Fruit fly (Drosophila melanogaster) whole organism, prepupa: Measurements from ENCODE around the gene iav.

Experiments
- CG10631 ChIP-seq: fragments of 200-800 bp; sonication (Bioruptor generic); optimal IDR thresholded peaks from 2 replicates; lab custom pipeline; 2016; ENCODE audit warnings: missing biosample characterization, missing genetic modification characterization
- CG10669 ChIP-seq: fragments of 200-800 bp; sonication (Bioruptor generic); optimal IDR thresholded peaks from 3 replicates; lab custom pipeline; 2018; ENCODE audit warnings: missing biosample characterization, mild to moderate bottlenecking, missing genetic modification characterization, moderate library complexity
- CG11294 ChIP-seq: fragments of 200-800 bp; sonication (Bioruptor generic); IDR thresholded peaks from 2 replicates; pipeline ENCODE4 v1.3.6; 2022; ENCODE audit warnings: missing biosample characterization, missing genetic modification characterization
- CG11762 ChIP-seq: fragments of 200-800 bp; sonication (Bioruptor generic); optimal IDR thresholded peaks from 3 replicates; lab custom pipeline; 2016; ENCODE audit warnings: missing biosample characterization, missing genetic modification characterization; ENCODE audit not compliant: insufficient read depth
- CG11902 ChIP-seq: fragments of 200-800 bp; sonication (Bioruptor generic); optimal IDR thresholded peaks from 3 replicates; lab custom pipeline; 2016; ENCODE audit warnings: missing biosample characterization, missing genetic modification characterization
- CG1621 ChIP-seq: fragments of 200-800 bp; sonication (Bioruptor generic); optimal IDR thresholded peaks from 3 replicates; lab custom pipeline; 2018; ENCODE audit warnings: missing biosample characterization, mild to moderate bottlenecking, missing genetic modification characterization
- CG16779 ChIP-seq: fragments of 200-800 bp; sonication (Bioruptor generic); optimal IDR thresholded peaks from 3 replicates; lab custom pipeline; 2017; ENCODE audit warnings: missing biosample characterization, mild to moderate bottlenecking, missing genetic modification characterization
- CG3032 ChIP-seq: fragments of 200-800 bp; optimal IDR thresholded peaks from 2 replicates; lab custom pipeline; 2019; ENCODE audit warnings: missing biosample characterization, mild to moderate bottlenecking, missing genetic modification characterization, moderate library complexity
- CG31627 ChIP-seq: fragments of 200-800 bp; sonication (Bioruptor generic); optimal IDR thresholded peaks from 3 replicates; lab custom pipeline; 2016; ENCODE audit warnings: missing biosample characterization, missing genetic modification characterization
- CG32006 ChIP-seq: fragments of 200-800 bp; sonication (Bioruptor generic); optimal IDR thresholded peaks from 3 replicates; lab custom pipeline; 2017; ENCODE audit warnings: missing biosample characterization, mild to moderate bottlenecking, missing genetic modification characterization
- CG34406 ChIP-seq: fragments of 200-800 bp; sonication (Bioruptor generic); optimal IDR thresholded peaks from 3 replicates; lab custom pipeline; 2016; ENCODE audit warnings: missing biosample characterization, missing genetic modification characterization
- CG3919 ChIP-seq: fragments of 200-800 bp; sonication (Bioruptor generic); optimal IDR thresholded peaks from 3 replicates; lab custom pipeline; 2016; ENCODE audit warnings: missing biosample characterization, missing genetic modification characterization
- CG4318 ChIP-seq: fragments of 200-800 bp; sonication (Bioruptor generic); optimal IDR thresholded peaks from 3 replicates; lab custom pipeline; 2017; ENCODE audit warnings: missing biosample characterization, mild to moderate bottlenecking, missing genetic modification characterization
- CG6163 ChIP-seq: fragments of 200-800 bp; sonication (Bioruptor generic); IDR thresholded peaks from 3 replicates; pipeline ENCODE4 v1.3.6; 2022; ENCODE audit warnings: missing biosample characterization, missing genetic modification characterization
- CG6792 ChIP-seq: fragments of 200-800 bp; sonication (Bioruptor generic); optimal IDR thresholded peaks from 3 replicates; lab custom pipeline; 2016; ENCODE audit warnings: missing biosample characterization, missing genetic modification characterization
- CG6808 ChIP-seq: fragments of 200-800 bp; sonication (Bioruptor generic); optimal IDR thresholded peaks from 3 replicates; lab custom pipeline; 2017; ENCODE audit warnings: missing biosample characterization, missing genetic modification characterization, mild to moderate bottlenecking, moderate library complexity, missing genetic modification reagents
- CG7368 ChIP-seq: fragments of 200-800 bp; sonication (Bioruptor generic); optimal IDR thresholded peaks from 3 replicates; lab custom pipeline; 2016; ENCODE audit warnings: missing biosample characterization, missing genetic modification characterization
- CG8119 ChIP-seq: fragments of 200-800 bp; sonication (Bioruptor generic); IDR thresholded peaks from 3 replicates; pipeline ENCODE4 v1.3.6; 2022; ENCODE audit warnings: missing biosample characterization, missing genetic modification characterization
- CG8319 ChIP-seq: fragments of 200-800 bp; sonication (Bioruptor generic); optimal IDR thresholded peaks from 3 replicates; lab custom pipeline; 2016; ENCODE audit warnings: missing biosample characterization, missing genetic modification characterization
- CG9139 ChIP-seq: fragments of 200-800 bp; sonication (Bioruptor generic); optimal IDR thresholded peaks from 3 replicates; lab custom pipeline; 2017; ENCODE audit warnings: missing biosample characterization, mild to moderate bottlenecking, missing genetic modification characterization
- Eip75B ChIP-seq: fragments of 200-800 bp; sonication (Bioruptor generic); optimal IDR thresholded peaks from 3 replicates; lab custom pipeline; 2016; ENCODE audit warnings: missing biosample characterization, missing genetic modification characterization
- Eip78C ChIP-seq: fragments of 200-800 bp; sonication (Bioruptor generic); peaks from one replicate; lab custom pipeline; 2016; ENCODE audit warnings: missing biosample characterization, missing genetic modification characterization
- Eip93F ChIP-seq: fragments of 200-800 bp; sonication (Bioruptor generic); optimal IDR thresholded peaks from 2 replicates; lab custom pipeline; 2016; ENCODE audit warnings: missing biosample characterization, mild to moderate bottlenecking, missing genetic modification characterization
- Ets21C ChIP-seq: fragments of 200-800 bp; sonication (Bioruptor generic); optimal IDR thresholded peaks from 3 replicates; lab custom pipeline; 2016; ENCODE audit warnings: missing biosample characterization, missing genetic modification characterization
- Gug ChIP-seq: fragments of 200-800 bp; sonication (Bioruptor generic); IDR thresholded peaks from 2 replicates; pipeline ENCODE4 v1.3.6; 2022; ENCODE audit warnings: missing biosample characterization, missing genetic modification characterization
- Hr38 ChIP-seq: sonication (Bioruptor generic); optimal IDR thresholded peaks from 2 replicates; lab custom pipeline; 2016; ENCODE audit warnings: missing biosample characterization, missing genetic modification characterization
- Hr39 ChIP-seq: fragments of 200-800 bp; sonication (Bioruptor generic); optimal IDR thresholded peaks from 2 replicates; lab custom pipeline; 2016; ENCODE audit warnings: missing biosample characterization, missing genetic modification characterization
- Hr4 ChIP-seq: fragments of 200-800 bp; sonication (Bioruptor generic); optimal IDR thresholded peaks from 3 replicates; lab custom pipeline; 2016; ENCODE audit warnings: missing biosample characterization, missing genetic modification characterization
- Lpt ChIP-seq: fragments of 200-800 bp; sonication (Bioruptor generic); optimal IDR thresholded peaks from 3 replicates; lab custom pipeline; 2016; ENCODE audit warnings: missing biosample characterization, missing genetic modification characterization
- Met ChIP-seq: fragments of 200-800 bp; sonication (Bioruptor generic); optimal IDR thresholded peaks from 3 replicates; lab custom pipeline; 2016; ENCODE audit warnings: missing biosample characterization, missing genetic modification characterization
- Sox102F ChIP-seq: fragments of 200-800 bp; sonication (Bioruptor generic); optimal IDR thresholded peaks from 2 replicates; lab custom pipeline; 2016; ENCODE audit warnings: missing biosample characterization, mild to moderate bottlenecking, missing genetic modification characterization
- Sox14 ChIP-seq: fragments of 200-800 bp; sonication (Bioruptor generic); optimal IDR thresholded peaks from 3 replicates; lab custom pipeline; 2016; ENCODE audit warnings: missing biosample characterization, missing genetic modification characterization
- Sox15 ChIP-seq: fragments of 200-800 bp; sonication (Bioruptor generic); optimal IDR thresholded peaks from 3 replicates; lab custom pipeline; 2016; ENCODE audit warnings: missing biosample characterization, missing genetic modification characterization
- achi ChIP-seq: fragments of 200-800 bp; sonication (Bioruptor generic); optimal IDR thresholded peaks from 3 replicates; lab custom pipeline; 2016; ENCODE audit warnings: missing biosample characterization, missing genetic modification characterization
- cyc ChIP-seq: fragments of 200-800 bp; sonication (Bioruptor generic); optimal IDR thresholded peaks from 3 replicates; lab custom pipeline; 2016; ENCODE audit warnings: missing biosample characterization, missing genetic modification characterization
- dac ChIP-seq: fragments of 200-800 bp; sonication (Bioruptor generic); optimal IDR thresholded peaks from 2 replicates; lab custom pipeline; 2017; ENCODE audit warnings: missing biosample characterization, mild to moderate bottlenecking, missing genetic modification characterization
- dsx ChIP-seq: fragments of 200-800 bp; optimal IDR thresholded peaks from 3 replicates; lab custom pipeline; 2019; ENCODE audit warnings: missing biosample characterization, mild to moderate bottlenecking, missing genetic modification characterization, moderate library complexity; ENCODE audit not compliant: poor library complexity, severe bottlenecking
- eg ChIP-seq: fragments of 200-800 bp; sonication (Bioruptor generic); IDR thresholded peaks from 3 replicates; pipeline ENCODE4 v1.3.6; 2022; ENCODE audit warnings: missing biosample characterization, missing genetic modification characterization
- esn ChIP-seq: fragments of 200-800 bp; sonication (Bioruptor generic); optimal IDR thresholded peaks from 2 replicates; lab custom pipeline; 2016; ENCODE audit warnings: missing biosample characterization, mild to moderate bottlenecking, missing genetic modification characterization, moderate library complexity
- fd85E ChIP-seq: fragments of 200-800 bp; sonication (Bioruptor generic); optimal IDR thresholded peaks from 3 replicates; lab custom pipeline; 2016; ENCODE audit warnings: missing biosample characterization, missing genetic modification characterization
- fkh ChIP-seq: fragments of 200-800 bp; sonication (Bioruptor generic); optimal IDR thresholded peaks from 3 replicates; lab custom pipeline; 2017; ENCODE audit warnings: missing biosample characterization, mild to moderate bottlenecking, missing genetic modification characterization, moderate library complexity
- net ChIP-seq: fragments of 200-800 bp; sonication (Bioruptor generic); optimal IDR thresholded peaks from 3 replicates; lab custom pipeline; 2016; ENCODE audit warnings: missing biosample characterization, missing genetic modification characterization
- pdm3 ChIP-seq: fragments of 200-800 bp; sonication (Bioruptor generic); optimal IDR thresholded peaks from 3 replicates; lab custom pipeline; 2016; ENCODE audit warnings: missing biosample characterization, missing genetic modification characterization
- ss ChIP-seq, 2 experiments: fragments of 200-800 bp; sonication (Bioruptor generic); optimal IDR thresholded peaks; 2 replicates in 1 of 2; 3 replicates in 1 of 2; lab custom pipeline; 2017 to 2018; ENCODE audit warnings: mild to moderate bottlenecking in 2 of 2, missing biosample characterization in 2 of 2, missing genetic modification characterization in 2 of 2, moderate library complexity in 1 of 2
- svp ChIP-seq: fragments of 200-800 bp; sonication (Bioruptor generic); peaks from one replicate; lab custom pipeline; 2016; ENCODE audit warnings: missing biosample characterization, missing genetic modification characterization
- topi ChIP-seq: fragments of 200-800 bp; sonication (Bioruptor generic); optimal IDR thresholded peaks from 3 replicates; lab custom pipeline; 2016; ENCODE audit warnings: missing biosample characterization, missing genetic modification characterization
- vri ChIP-seq: fragments of 200-800 bp; sonication (Bioruptor generic); optimal IDR thresholded peaks from 3 replicates; lab custom pipeline; 2016; ENCODE audit warnings: missing biosample characterization, mild to moderate bottlenecking, missing genetic modification characterization

The iav gene

dm6 chrX:6777394-6777793, 36.4 kb upstream of the iav start (continued):
- TF ChIP-seq CG32006 (peak; percentile 86), Sox14 (GFP tag; lab: Kevin White, UChicago) (peak; percentile 91), esn (GFP tag; lab: Kevin White, UChicago) (peak; percentile 92), CG9139 (GFP tag; lab: Kevin White, UChicago) (peak; percentile 72), CG10631 (GFP tag; lab: Kevin White, UChicago) (peak; percentile 91), CG3919 (GFP tag; lab: Kevin White, UChicago) (peak; percentile 89), Lpt (GFP tag; lab: Kevin White, UChicago) (peak; percentile 80), CG6808 (GFP tag; lab: Kevin White, UChicago) (peak; percentile 91), Sox15 (peak; percentile 75), CG34406 (GFP tag; lab: Kevin White, UChicago) (peak; percentile 84), Gug (peak; percentile 56), dac (GFP tag; lab: Kevin White, UChicago) (peak; percentile 71), Eip93F (GFP tag; lab: Kevin White, UChicago) (peak; percentile 41), CG11294 (GFP tag; lab: Robert Waterston, UW) (0 out of 2 replicates have a peak, but pooled peaks have one; percentile 25), CG8119 (GFP tag; lab: Robert Waterston, UW) (peak; percentile 83), Eip75B (GFP tag; lab: Kevin White, UChicago) (peak; percentile 90), CG7368 (peak; percentile 80), svp (GFP tag; lab: Kevin White, UChicago) (peak; percentile 94), Sox102F (GFP tag; lab: Kevin White, UChicago) (peak; percentile 90), CG3032 (tag; lab: Kevin White, UChicago) (peak; percentile 93), fd85E (peak; percentile 60), CG6792 (GFP tag; lab: Kevin White, UChicago) (peak; percentile 89), Ets21C (GFP tag; lab: Kevin White, UChicago) (peak; percentile 86), fkh (GFP tag; lab: Kevin White, UChicago) (no peak), Hr38 (GFP tag; lab: Kevin White, UChicago) (no peak), CG31627 (GFP tag; lab: Kevin White, UChicago) (peak; percentile 89), CG8319 (GFP tag; lab: Kevin White, UChicago) (peak; percentile 71), vri (GFP tag; lab: Kevin White, UChicago) (peak; percentile 81), Met (GFP tag; lab: Kevin White, UChicago) (peak; percentile 91), topi (GFP tag; lab: Kevin White, UChicago) (peak; percentile 93), net (GFP tag; lab: Kevin White, UChicago) (peak; percentile 84), ss (GFP tag; optimal IDR thresholded peaks at IDR 0.05; lab: Kevin White, UChicago) (peak; percentile 83 to 92), CG16779 (peak; percentile 63)

DNA sequence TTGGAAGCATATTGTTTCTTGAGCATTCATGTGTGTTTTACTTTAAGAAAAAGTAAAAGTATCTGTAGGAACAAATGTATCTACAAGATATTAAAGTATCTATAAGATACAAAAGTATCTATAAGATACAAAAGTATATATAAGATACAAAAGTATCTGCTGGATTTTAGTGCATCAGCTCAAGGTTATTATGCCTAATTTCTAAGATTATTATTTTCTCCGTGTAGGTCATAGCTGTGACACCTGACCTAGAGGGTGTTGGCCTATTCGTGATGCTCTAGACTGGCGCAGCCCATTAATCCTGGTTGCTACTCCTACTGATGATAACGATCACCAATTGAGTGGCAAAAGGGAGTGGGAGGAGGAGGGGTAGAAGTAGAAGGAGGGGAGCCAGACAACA, 35.7 kb upstream of the iav start:
- TF ChIP-seq CG9139 (GFP tag; lab: Kevin White, UChicago): peak; percentile 26
- no peak for TF ChIP-seq vri (GFP tag; lab: Kevin White, UChicago)
- peak; percentile 48 for TF ChIP-seq CG10669 (GFP tag; lab: Kevin White, UChicago)
- TF ChIP-seq CG34406 (GFP tag; lab: Kevin White, UChicago): no peak
- no peak for TF ChIP-seq Hr38 (GFP tag; lab: Kevin White, UChicago)
- no peak for TF ChIP-seq CG1621 (tag; lab: Kevin White, UChicago)
- TF ChIP-seq Eip75B (GFP tag; lab: Kevin White, UChicago): no peak
- no peak for TF ChIP-seq CG8319 (GFP tag; lab: Kevin White, UChicago)
- TF ChIP-seq Eip93F (GFP tag; lab: Kevin White, UChicago): no peak
- TF ChIP-seq CG6808 (GFP tag; lab: Kevin White, UChicago): peak; percentile 24
- peak; percentile 3 for TF ChIP-seq net (GFP tag; lab: Kevin White, UChicago)
- no peak for TF ChIP-seq CG4318 (GFP tag; lab: Kevin White, UChicago)
- no peak for TF ChIP-seq eg (GFP tag; lab: Robert Waterston, UW)
- TF ChIP-seq fd85E: no peak
- no peak for TF ChIP-seq CG6792 (GFP tag; lab: Kevin White, UChicago)
- peak; percentile 88 for TF ChIP-seq Eip78C (GFP tag; lab: Kevin White, UChicago)
- peak; percentile 3 for TF ChIP-seq Hr39
- peak; percentile 48 for TF ChIP-seq CG10631 (GFP tag; lab: Kevin White, UChicago)
- peak; percentile 38 for TF ChIP-seq pdm3 (GFP tag; lab: Kevin White, UChicago)
- TF ChIP-seq Hr4 (GFP tag; lab: Kevin White, UChicago): no peak
- TF ChIP-seq CG11902 (GFP tag; lab: Kevin White, UChicago): no peak
- no peak for TF ChIP-seq Ets21C (GFP tag; lab: Kevin White, UChicago)
- no peak for TF ChIP-seq fkh (GFP tag; lab: Kevin White, UChicago)
- TF ChIP-seq dsx (GFP tag; lab: Kevin White, UChicago): peak; percentile 29
- TF ChIP-seq Sox102F (GFP tag; lab: Kevin White, UChicago): no peak
- no peak for TF ChIP-seq CG11294 (GFP tag; lab: Robert Waterston, UW)
- TF ChIP-seq CG6163 (GFP tag; lab: Robert Waterston, UW): no peak
- TF ChIP-seq esn (GFP tag; lab: Kevin White, UChicago): no peak
- TF ChIP-seq Met (GFP tag; lab: Kevin White, UChicago): peak; percentile 55
- TF ChIP-seq achi (GFP tag; lab: Kevin White, UChicago): peak; percentile 53
- TF ChIP-seq CG11762 (GFP tag; lab: Kevin White, UChicago): peak; percentile 8
- no peak for TF ChIP-seq cyc (GFP tag; lab: Kevin White, UChicago)
- TF ChIP-seq svp (GFP tag; lab: Kevin White, UChicago): peak; percentile 74
